Fruit fly (Drosophila melanogaster) S2 (cell line): ENCODE results near the gene CG9467.

Experiments
- CG8478 ChIP-seq: fragments of >200 bp; optimal IDR thresholded peaks from 2 replicates; lab custom pipeline; 2018
- CTCF ChIP-seq, 2 experiments: fragments of >200 bp; optimal IDR thresholded peaks; 2 replicates each; lab custom pipeline; 2018

DNA sequence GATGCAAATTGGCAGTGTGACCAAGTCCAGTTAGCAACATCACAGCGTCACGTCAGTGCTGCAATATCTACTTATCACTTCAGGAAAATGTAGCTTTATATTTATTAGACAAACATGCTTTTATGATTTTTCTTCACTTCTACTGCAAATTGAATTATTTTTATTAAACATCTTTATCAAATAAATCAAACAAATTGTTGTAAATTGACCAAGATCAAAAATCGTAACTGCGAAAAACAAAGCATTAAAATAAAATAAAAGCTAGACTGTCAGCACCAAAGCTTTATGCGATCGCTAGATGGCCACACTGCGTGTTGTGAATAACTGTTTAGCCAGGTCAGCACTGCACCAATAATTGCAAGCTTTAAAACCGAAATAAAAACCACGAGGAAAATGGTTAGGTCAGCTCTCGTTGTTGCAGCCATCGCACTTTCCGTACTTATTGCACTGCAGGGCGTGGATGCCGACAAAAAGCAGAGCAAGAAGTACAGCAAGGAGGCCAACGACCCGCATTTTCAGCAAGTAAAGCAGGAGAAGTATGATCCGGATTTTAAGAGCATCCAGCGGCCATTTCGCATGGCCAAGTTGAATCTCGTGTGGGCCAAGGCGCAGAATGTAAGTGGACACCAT lies 9.5 kb downstream of the CG9467 start, which contains the start of the genes CG12945 and CG8507:
- TF ChIP-seq CTCF (optimal IDR thresholded peaks at IDR 0.05; lab: Kevin White, UChicago) (no peak), CG8478 (lab: Kevin White, UChicago) (no peak)
